Worm (Caenorhabditis elegans) whole organism, L2 larva: ENCODE data around the gene cpl-1.

Source experiments
- crh-2 ChIP-seq: sonication (generic microtip); optimal IDR thresholded peaks from 2 replicates; lab custom pipeline; 2017; ENCODE audit warnings: missing biosample characterization, missing genetic modification characterization
- nhr-237 ChIP-seq: fragments of 150-350 bp; optimal IDR thresholded peaks from 2 replicates; lab custom pipeline; 2014; ENCODE audit warnings: missing biosample characterization, missing genetic modification characterization
- unc-39 ChIP-seq: fragments of 150-350 bp; optimal IDR thresholded peaks from 2 replicates; lab custom pipeline; 2014; ENCODE audit warnings: missing biosample characterization, missing genetic modification characterization

DNA sequence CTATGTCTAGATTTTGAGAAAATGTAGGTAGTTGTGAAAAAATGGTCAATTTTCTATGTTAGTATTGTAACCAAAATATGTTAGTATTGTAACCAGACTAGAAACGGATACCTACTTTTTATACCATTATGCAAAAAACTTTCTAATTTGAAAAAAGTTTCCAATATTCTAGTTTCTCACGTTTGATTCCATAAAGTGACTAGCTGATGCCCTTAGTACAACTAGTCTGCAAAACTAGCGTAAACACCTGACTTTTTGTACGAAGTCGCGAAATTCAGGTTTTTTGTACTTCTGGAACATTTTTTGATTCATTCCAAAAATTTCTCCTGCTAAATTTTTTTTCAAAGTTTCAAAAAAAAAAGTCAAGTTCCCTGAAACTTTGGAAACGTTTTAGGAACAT is 27.1 kb downstream of the cpl-1 start:
- TF ChIP-seq unc-39 (tag; lab: Kevin White, UChicago) (no peak), crh-2 (tag; lab: Kevin White, UChicago) (no peak), nhr-237 (tag; lab: Kevin White, UChicago) (no peak)
